Worm (Caenorhabditis elegans): ENCODE data around the gene scyl-1.

The scyl-1 gene

DNA sequence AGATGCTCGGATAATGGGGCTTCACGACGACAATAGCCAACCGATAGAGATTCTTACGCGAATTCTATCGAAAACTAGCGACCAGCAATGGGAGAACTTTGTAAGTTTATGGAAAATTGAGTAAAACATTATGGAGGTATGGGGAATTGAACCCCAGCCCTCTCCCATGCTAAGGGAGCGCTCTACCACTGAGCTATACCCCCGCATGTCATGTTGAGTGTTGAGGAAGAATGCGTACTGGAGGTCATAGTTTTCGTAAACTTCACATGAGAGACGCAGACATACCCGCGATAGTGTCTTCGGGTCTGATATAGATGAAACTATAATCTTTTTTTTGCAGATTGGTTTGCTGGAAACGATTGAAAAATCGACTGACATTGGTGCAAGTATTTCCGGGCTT is 38.1 kb downstream of the scyl-1 start (continued):
- TF ChIP-seq nhr-25 (tag; optimal IDR thresholded peaks at IDR 0.05; ENCODE audit: borderline replicate concordance, insufficient read depth) (no peak), nhr-6 (tag; optimal IDR thresholded peaks at IDR 0.05) (peak; percentile 61), ctbp-1 (GFP tag; IDR thresholded peaks at IDR 0.05) (peak; percentile 85), egl-27 (tag; optimal IDR thresholded peaks at IDR 0.05) (peak; percentile 18), F37D6.2 (tag; optimal IDR thresholded peaks at IDR 0.05) (peak; percentile 52)

DNA sequence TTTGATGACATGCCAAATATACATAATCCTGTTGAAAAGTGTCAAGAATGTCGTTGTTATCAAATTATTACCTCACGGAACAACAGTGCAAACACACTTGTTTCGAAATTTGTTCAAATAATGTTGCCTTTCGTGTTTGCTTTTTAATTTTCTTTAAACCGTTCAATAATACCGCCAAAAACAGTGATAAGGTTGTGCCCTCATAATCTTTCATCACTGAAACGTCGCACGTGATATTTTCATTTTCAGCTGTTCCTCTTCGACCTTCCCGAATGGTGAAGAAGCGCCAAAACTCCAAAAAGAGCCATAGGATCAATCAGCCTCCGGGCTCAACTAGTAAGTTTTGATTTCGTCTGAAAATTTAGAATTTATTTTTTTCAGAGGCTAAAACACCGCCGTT is 39.5 kb downstream of the scyl-1 start, which contains the start of gene inft-2:
Gene inft-2 (plus strand): TSS at position 248 of the 400 bp plus-strand sequence.
- TF ChIP-seq nhr-28 (tag; optimal IDR thresholded peaks at IDR 0.05) (peak; percentile 35), hlh-11 (tag; optimal IDR thresholded peaks at IDR 0.05) (peak; percentile 33), dve-1 (tag; optimal IDR thresholded peaks at IDR 0.05; ENCODE audit: insufficient read depth) (peak; percentile 60), pqm-1 (tag; optimal IDR thresholded peaks at IDR 0.05) (peak; percentile 19), duxl-1 (tag; optimal IDR thresholded peaks at IDR 0.05; ENCODE audit: poor library complexity) (no peak), daf-16 (GFP tag; optimal IDR thresholded peaks at IDR 0.05) (no peak), daf-16 (tag; optimal IDR thresholded peaks at IDR 0.05) (peak; percentile 69), saeg-2 (GFP tag; IDR thresholded peaks at IDR 0.05) (0 out of 2 replicates have a peak, but pooled peaks have one; percentile 30), nhr-77 (tag; optimal IDR thresholded peaks at IDR 0.05) (peak; percentile 21), ceh-28 (tag; optimal IDR thresholded peaks at IDR 0.05) (no peak), lin-1 (GFP tag; IDR thresholded peaks at IDR 0.05) (0 out of 2 replicates have a peak, but pooled peaks have one; percentile 10), nhr-111 (GFP tag; optimal IDR thresholded peaks at IDR 0.05) (no peak), dmd-6 (GFP tag; IDR thresholded peaks at IDR 0.05) (peak; percentile 46)

DNA sequence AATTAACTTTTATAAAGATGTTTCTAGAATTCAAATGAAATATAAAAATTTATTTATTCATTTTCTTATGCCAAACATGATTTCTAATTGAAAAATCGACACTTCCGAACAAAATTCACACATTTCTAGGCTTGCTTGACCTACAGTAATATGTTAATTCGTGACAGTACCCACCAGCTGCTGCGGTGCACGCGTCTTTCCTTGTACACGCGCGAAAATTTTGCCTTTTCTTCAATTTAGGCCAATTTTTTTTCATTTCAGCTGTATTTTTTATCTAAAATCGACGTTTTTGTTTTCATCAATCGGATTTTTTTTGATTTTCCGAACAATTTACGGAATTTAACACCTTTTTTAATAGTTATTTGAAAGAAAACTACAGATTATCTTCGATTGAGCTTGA is 41.5 kb downstream of the scyl-1 start:
- TF ChIP-seq unc-130 (GFP tag; optimal IDR thresholded peaks at IDR 0.05) = peak; percentile 73
- TF ChIP-seq dmd-9 (GFP tag; IDR thresholded peaks at IDR 0.05) = no peak
- peak; percentile 38 for TF ChIP-seq F49E8.2 (tag; optimal IDR thresholded peaks at IDR 0.05; ENCODE audit: borderline replicate concordance)
- TF ChIP-seq Y48G9A.11 (GFP tag; IDR thresholded peaks at IDR 0.05) = peak; percentile 70

DNA sequence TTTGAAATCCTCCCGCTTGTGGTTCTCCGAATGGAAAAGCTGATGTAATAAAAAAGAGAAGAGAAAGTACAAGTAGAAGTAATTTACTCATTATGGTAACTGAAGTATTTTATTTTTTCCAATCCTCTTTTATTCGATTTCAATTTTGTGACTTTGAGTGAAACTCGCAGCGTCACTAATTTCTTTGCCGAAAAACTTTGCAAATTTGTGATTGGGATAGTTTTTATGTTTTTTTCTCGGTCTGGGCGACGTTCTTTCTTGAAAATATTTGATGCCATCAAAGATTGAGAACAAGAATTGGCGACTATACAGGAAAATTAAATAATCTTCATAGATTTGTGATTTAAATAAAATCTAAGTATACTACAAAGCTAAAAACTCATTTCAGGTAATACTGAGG is 42.0 kb downstream of the scyl-1 start, which contains the start of gene far-4:
Gene far-4 (minus strand): TSS at position 101 of the 400 bp plus-strand sequence.
- TF ChIP-seq dmd-6 (GFP tag; IDR thresholded peaks at IDR 0.05) (no peak), saeg-2 (GFP tag; IDR thresholded peaks at IDR 0.05) (no peak), F26F4.8 (GFP tag; conservative IDR thresholded peaks at IDR 0.05) (no peak), ceh-44 (GFP tag; IDR thresholded peaks at IDR 0.05) (no peak), pqm-1 (tag; optimal IDR thresholded peaks at IDR 0.05) (no peak), zip-2 (tag; optimal IDR thresholded peaks at IDR 0.05) (no peak), dmd-8 (GFP tag; IDR thresholded peaks at IDR 0.05) (no peak), hlh-30 (tag; optimal IDR thresholded peaks at IDR 0.05; ENCODE audit: insufficient read depth) (no peak), hif-1 (tag; optimal IDR thresholded peaks at IDR 0.05) (no peak), lim-7 (GFP tag; IDR thresholded peaks at IDR 0.05) (no peak), dmd-9 (GFP tag; IDR thresholded peaks at IDR 0.05) (no peak), php-3 (GFP tag; IDR thresholded peaks at IDR 0.05) (no peak)

DNA sequence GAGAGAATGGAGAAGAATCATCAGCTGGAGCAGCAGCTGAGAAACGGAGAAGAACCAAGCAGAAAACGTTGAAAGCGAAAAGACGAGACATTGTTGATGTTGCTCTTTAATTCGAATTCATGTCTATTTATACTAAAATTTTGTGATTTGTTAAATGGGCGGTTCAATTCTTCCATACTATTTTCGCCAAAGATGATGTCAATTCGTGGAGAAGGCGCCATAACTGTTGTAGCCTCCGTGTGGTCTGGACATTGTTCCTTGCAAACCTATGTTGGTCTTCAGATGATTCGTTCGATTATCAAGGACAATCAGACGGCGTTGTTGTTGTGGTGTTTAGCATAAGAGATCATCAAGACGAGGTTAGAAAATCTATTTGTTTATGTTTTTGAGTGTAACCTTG is 44.1 kb downstream of the scyl-1 start, which contains the start of gene far-3:
Gene far-3 (minus strand): TSS at position 101 of the 400 bp plus-strand sequence.
- TF ChIP-seq nhr-41 (GFP tag; IDR thresholded peaks at IDR 0.05) (no peak), egl-27 (tag; optimal IDR thresholded peaks at IDR 0.05) (no peak), ceh-20 (GFP tag; IDR thresholded peaks at IDR 0.05) (no peak), egl-43 (GFP tag; IDR thresholded peaks at IDR 0.05) (no peak), hif-1 (tag; optimal IDR thresholded peaks at IDR 0.05) (no peak), zag-1 (tag; optimal IDR thresholded peaks at IDR 0.05) (no peak), ceh-28 (tag; optimal IDR thresholded peaks at IDR 0.05) (no peak), madf-5 (GFP tag; IDR thresholded peaks at IDR 0.05) (no peak), Y5F2A.4 (GFP tag; optimal IDR thresholded peaks at IDR 0.05) (no peak), nhr-10 (tag; optimal IDR thresholded peaks at IDR 0.05) (no peak), zfp-3 (GFP tag; conservative IDR thresholded peaks at IDR 0.05) (no peak), Y75B8A.6 (GFP tag; IDR thresholded peaks at IDR 0.05) (no peak), ceh-82 (tag; optimal IDR thresholded peaks at IDR 0.05) (no peak), F37D6.2 (tag; optimal IDR thresholded peaks at IDR 0.05) (no peak), nhr-28 (tag; optimal IDR thresholded peaks at IDR 0.05) (no peak), jun-1 (tag; optimal IDR thresholded peaks at IDR 0.05) (no peak), attf-4 (tag; optimal IDR thresholded peaks at IDR 0.05) (no peak), daf-12 (tag; optimal IDR thresholded peaks at IDR 0.05) (no peak), spr-1 (tag; optimal IDR thresholded peaks at IDR 0.05) (no peak)

Data from whole organism, L4 larva.